Fruit fly (Drosophila melanogaster): ENCODE results near the gene CG16727.

DNA sequence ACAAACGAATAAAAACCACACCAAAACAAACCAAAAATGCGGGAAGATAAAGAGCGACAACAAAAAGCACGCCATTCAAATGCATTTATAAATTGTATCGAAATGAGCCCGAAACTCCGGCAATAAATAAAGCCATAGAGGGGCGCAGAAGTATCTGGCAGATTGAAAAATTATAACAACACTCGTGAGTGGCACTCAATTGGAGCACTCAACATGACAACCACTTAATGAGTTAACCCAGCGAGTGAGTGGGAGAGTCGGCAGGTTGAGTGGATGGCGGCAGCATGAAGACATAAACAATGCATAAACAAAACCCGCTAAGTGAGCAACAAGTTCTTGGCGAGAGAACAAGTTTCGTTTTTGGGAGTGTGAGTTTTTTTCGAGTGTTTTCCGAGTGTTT lies 44.4 kb upstream of the CG16727 start:
- no peak for TF ChIP-seq CG9948 (tag; optimal IDR thresholded peaks at IDR 0.05)
- TF ChIP-seq CG10348 (GFP tag; IDR thresholded peaks at IDR 0.05): no peak
- no peak for TF ChIP-seq gl (tag; optimal IDR thresholded peaks at IDR 0.05)
- TF ChIP-seq Ets98B (GFP tag; IDR thresholded peaks at IDR 0.05): no peak
- no peak for TF ChIP-seq CG32121 (GFP tag; IDR thresholded peaks at IDR 0.05)
- TF ChIP-seq Pif1B (GFP tag; optimal IDR thresholded peaks at IDR 0.05): no peak
- no peak for TF ChIP-seq EcR (GFP tag; optimal IDR thresholded peaks at IDR 0.05)

Measured in whole organism, pupa.